Worm (Caenorhabditis elegans) whole organism, late embryonic: ENCODE measurements around the gene C05C12.6.

Experiments used
- K09A11.1 ChIP-seq: sonication (generic microtip); optimal IDR thresholded peaks from 2 replicates; lab custom pipeline; 2017; ENCODE audit warnings: antibody characterized with exemption, mild to moderate bottlenecking, missing genetic modification characterization, missing compliant biosample characterization; ENCODE audit not compliant: insufficient read depth
- che-1 ChIP-seq: sonication (generic microtip); optimal IDR thresholded peaks from 2 replicates; lab custom pipeline; 2016; ENCODE audit warnings: mild to moderate bottlenecking, missing genetic modification characterization, missing compliant biosample characterization
- elt-4 ChIP-seq: sonication (generic microtip); optimal IDR thresholded peaks from 2 replicates; lab custom pipeline; 2016; ENCODE audit warnings: missing genetic modification characterization, missing compliant biosample characterization
- fax-1 ChIP-seq: sonication (generic microtip); optimal IDR thresholded peaks from 2 replicates; lab custom pipeline; 2016; ENCODE audit warnings: missing genotype, missing genetic modification characterization, missing compliant biosample characterization
- nfya-1 ChIP-seq: sonication (generic microtip); optimal IDR thresholded peaks from 2 replicates; lab custom pipeline; 2017; ENCODE audit warnings: missing genetic modification characterization, mild to moderate bottlenecking, missing compliant biosample characterization, antibody characterized with exemption, moderate library complexity
- pag-3 ChIP-seq: sonication (generic microtip); optimal IDR thresholded peaks from 2 replicates; lab custom pipeline; 2016; ENCODE audit warnings: missing compliant biosample characterization, missing genetic modification characterization, borderline replicate concordance
- pha-4 ChIP-seq: fragments of 150-350 bp; optimal IDR thresholded peaks from 2 replicates; lab custom pipeline; 2018; ENCODE audit warnings: missing biosample characterization, missing genetic modification reagents, missing genetic modification characterization
- pqm-1 ChIP-seq: sonication (generic microtip); optimal IDR thresholded peaks from 2 replicates; lab custom pipeline; 2016; ENCODE audit warnings: missing genetic modification characterization, missing compliant biosample characterization
- sdc-2 ChIP-seq: sonication (generic microtip); optimal IDR thresholded peaks from 2 replicates; lab custom pipeline; 2016; ENCODE audit warnings: missing genotype, missing genetic modification characterization, missing compliant biosample characterization
- sox-2 ChIP-seq: fragments of 200-800 bp; sonication (Bioruptor generic); IDR thresholded peaks from 2 replicates; pipeline ENCODE4 v1.3.6; 2022; ENCODE audit warnings: missing genetic modification reagents, missing genetic modification characterization, missing compliant biosample characterization
- unc-86 ChIP-seq: sonication (generic microtip); optimal IDR thresholded peaks from 2 replicates; lab custom pipeline; 2016; ENCODE audit warnings: missing genetic modification characterization, missing compliant biosample characterization

DNA sequence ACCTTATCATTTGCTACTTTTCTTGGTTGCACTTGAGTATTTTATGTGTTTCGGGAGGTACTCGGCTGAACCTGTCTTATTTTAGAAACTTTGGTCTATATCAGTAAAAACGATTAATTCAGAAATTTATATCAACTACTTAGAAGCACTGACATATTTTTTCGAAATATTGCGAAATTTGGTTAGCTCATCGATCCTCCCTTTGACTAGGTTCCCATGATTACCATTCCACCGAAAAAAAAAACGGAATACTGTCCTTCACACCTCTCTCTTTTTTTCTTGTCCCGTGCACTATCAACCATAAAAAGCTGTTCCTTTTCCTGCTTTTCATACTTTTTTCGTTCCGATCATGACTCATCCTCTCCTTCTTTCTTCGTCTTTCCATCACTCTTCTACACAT, 44.0 kb upstream of the C05C12.6 start:
- TF ChIP-seq pag-3 (tag; lab: Kevin White, UChicago) (no peak), sdc-2 (tag; lab: Kevin White, UChicago) (no peak), fax-1 (no peak), pha-4 (tag; lab: Kevin White, UChicago) (no peak), K09A11.1 (no peak), che-1 (tag; lab: Kevin White, UChicago) (no peak), unc-86 (tag; lab: Kevin White, UChicago) (no peak), pqm-1 (tag; lab: Kevin White, UChicago) (no peak), nfya-1 (tag; lab: Kevin White, UChicago) (no peak), elt-4 (tag; lab: Kevin White, UChicago) (no peak), sox-2 (GFP tag; lab: Robert Waterston, UW) (no peak)
